Fruit fly (Drosophila melanogaster) whole organism, prepupa: Measurements from ENCODE around the gene CG14515.

ENCODE experiments used
- CG10631 ChIP-seq: fragments of 200-800 bp; sonication (Bioruptor generic); optimal IDR thresholded peaks from 2 replicates; lab custom pipeline; 2016; ENCODE audit warnings: missing biosample characterization, missing genetic modification characterization
- CG10669 ChIP-seq: fragments of 200-800 bp; sonication (Bioruptor generic); optimal IDR thresholded peaks from 3 replicates; lab custom pipeline; 2018; ENCODE audit warnings: missing biosample characterization, mild to moderate bottlenecking, missing genetic modification characterization, moderate library complexity
- CG11294 ChIP-seq: fragments of 200-800 bp; sonication (Bioruptor generic); IDR thresholded peaks from 2 replicates; pipeline ENCODE4 v1.3.6; 2022; ENCODE audit warnings: missing biosample characterization, missing genetic modification characterization
- CG11762 ChIP-seq: fragments of 200-800 bp; sonication (Bioruptor generic); optimal IDR thresholded peaks from 3 replicates; lab custom pipeline; 2016; ENCODE audit warnings: missing biosample characterization, missing genetic modification characterization; ENCODE audit not compliant: insufficient read depth
- CG11902 ChIP-seq: fragments of 200-800 bp; sonication (Bioruptor generic); optimal IDR thresholded peaks from 3 replicates; lab custom pipeline; 2016; ENCODE audit warnings: missing biosample characterization, missing genetic modification characterization
- CG31627 ChIP-seq: fragments of 200-800 bp; sonication (Bioruptor generic); optimal IDR thresholded peaks from 3 replicates; lab custom pipeline; 2016; ENCODE audit warnings: missing biosample characterization, missing genetic modification characterization
- CG32006 ChIP-seq: fragments of 200-800 bp; sonication (Bioruptor generic); optimal IDR thresholded peaks from 3 replicates; lab custom pipeline; 2017; ENCODE audit warnings: missing biosample characterization, mild to moderate bottlenecking, missing genetic modification characterization
- CG34406 ChIP-seq: fragments of 200-800 bp; sonication (Bioruptor generic); optimal IDR thresholded peaks from 3 replicates; lab custom pipeline; 2016; ENCODE audit warnings: missing biosample characterization, missing genetic modification characterization
- CG3919 ChIP-seq: fragments of 200-800 bp; sonication (Bioruptor generic); optimal IDR thresholded peaks from 3 replicates; lab custom pipeline; 2016; ENCODE audit warnings: missing biosample characterization, missing genetic modification characterization
- CG6163 ChIP-seq: fragments of 200-800 bp; sonication (Bioruptor generic); IDR thresholded peaks from 3 replicates; pipeline ENCODE4 v1.3.6; 2022; ENCODE audit warnings: missing biosample characterization, missing genetic modification characterization
- CG6276 ChIP-seq: fragments of 200-800 bp; sonication (Bioruptor generic); optimal IDR thresholded peaks from 2 replicates; lab custom pipeline; 2017; ENCODE audit warnings: missing biosample characterization, mild to moderate bottlenecking, missing genetic modification characterization
- CG6792 ChIP-seq: fragments of 200-800 bp; sonication (Bioruptor generic); optimal IDR thresholded peaks from 3 replicates; lab custom pipeline; 2016; ENCODE audit warnings: missing biosample characterization, missing genetic modification characterization
- CG6808 ChIP-seq: fragments of 200-800 bp; sonication (Bioruptor generic); optimal IDR thresholded peaks from 3 replicates; lab custom pipeline; 2017; ENCODE audit warnings: missing biosample characterization, missing genetic modification characterization, mild to moderate bottlenecking, moderate library complexity, missing genetic modification reagents
- CG6854 ChIP-seq: fragments of 200-800 bp; sonication (Bioruptor generic); optimal IDR thresholded peaks from 2 replicates; lab custom pipeline; 2017; ENCODE audit warnings: missing biosample characterization, mild to moderate bottlenecking, missing genetic modification characterization
- CG7368 ChIP-seq: fragments of 200-800 bp; sonication (Bioruptor generic); optimal IDR thresholded peaks from 3 replicates; lab custom pipeline; 2016; ENCODE audit warnings: missing biosample characterization, missing genetic modification characterization
- CG8119 ChIP-seq: fragments of 200-800 bp; sonication (Bioruptor generic); IDR thresholded peaks from 3 replicates; pipeline ENCODE4 v1.3.6; 2022; ENCODE audit warnings: missing biosample characterization, missing genetic modification characterization
- CG8319 ChIP-seq: fragments of 200-800 bp; sonication (Bioruptor generic); optimal IDR thresholded peaks from 3 replicates; lab custom pipeline; 2016; ENCODE audit warnings: missing biosample characterization, missing genetic modification characterization
- CG8632 ChIP-seq: fragments of 200-800 bp; sonication (Bioruptor generic); optimal IDR thresholded peaks from 3 replicates; lab custom pipeline; 2016; ENCODE audit warnings: missing biosample characterization, missing genetic modification characterization
- Eip75B ChIP-seq: fragments of 200-800 bp; sonication (Bioruptor generic); optimal IDR thresholded peaks from 3 replicates; lab custom pipeline; 2016; ENCODE audit warnings: missing biosample characterization, missing genetic modification characterization
- Eip93F ChIP-seq: fragments of 200-800 bp; sonication (Bioruptor generic); optimal IDR thresholded peaks from 2 replicates; lab custom pipeline; 2016; ENCODE audit warnings: missing biosample characterization, mild to moderate bottlenecking, missing genetic modification characterization
- Ets21C ChIP-seq: fragments of 200-800 bp; sonication (Bioruptor generic); optimal IDR thresholded peaks from 3 replicates; lab custom pipeline; 2016; ENCODE audit warnings: missing biosample characterization, missing genetic modification characterization
- Ets96B ChIP-seq: fragments of 200-800 bp; optimal IDR thresholded peaks from 2 replicates; lab custom pipeline; 2019; ENCODE audit warnings: missing biosample characterization, mild to moderate bottlenecking, missing genetic modification characterization, moderate library complexity
- Gug ChIP-seq: fragments of 200-800 bp; sonication (Bioruptor generic); IDR thresholded peaks from 2 replicates; pipeline ENCODE4 v1.3.6; 2022; ENCODE audit warnings: missing biosample characterization, missing genetic modification characterization
- Hr38 ChIP-seq: sonication (Bioruptor generic); optimal IDR thresholded peaks from 2 replicates; lab custom pipeline; 2016; ENCODE audit warnings: missing biosample characterization, missing genetic modification characterization
- Hr39 ChIP-seq: fragments of 200-800 bp; sonication (Bioruptor generic); optimal IDR thresholded peaks from 2 replicates; lab custom pipeline; 2016; ENCODE audit warnings: missing biosample characterization, missing genetic modification characterization
- Hr4 ChIP-seq: fragments of 200-800 bp; sonication (Bioruptor generic); optimal IDR thresholded peaks from 3 replicates; lab custom pipeline; 2016; ENCODE audit warnings: missing biosample characterization, missing genetic modification characterization
- Lpt ChIP-seq: fragments of 200-800 bp; sonication (Bioruptor generic); optimal IDR thresholded peaks from 3 replicates; lab custom pipeline; 2016; ENCODE audit warnings: missing biosample characterization, missing genetic modification characterization
- Met ChIP-seq: fragments of 200-800 bp; sonication (Bioruptor generic); optimal IDR thresholded peaks from 3 replicates; lab custom pipeline; 2016; ENCODE audit warnings: missing biosample characterization, missing genetic modification characterization
- OdsH ChIP-seq: fragments of 200-800 bp; sonication (Bioruptor generic); optimal IDR thresholded peaks from 3 replicates; lab custom pipeline; 2016; ENCODE audit warnings: missing biosample characterization, missing genetic modification characterization
- Smox ChIP-seq: fragments of 200-800 bp; sonication (Bioruptor generic); optimal IDR thresholded peaks from 3 replicates; lab custom pipeline; 2016; ENCODE audit warnings: missing biosample characterization, missing genetic modification characterization
- Sox102F ChIP-seq: fragments of 200-800 bp; sonication (Bioruptor generic); optimal IDR thresholded peaks from 2 replicates; lab custom pipeline; 2016; ENCODE audit warnings: missing biosample characterization, mild to moderate bottlenecking, missing genetic modification characterization
- Sox14 ChIP-seq: fragments of 200-800 bp; sonication (Bioruptor generic); optimal IDR thresholded peaks from 3 replicates; lab custom pipeline; 2016; ENCODE audit warnings: missing biosample characterization, missing genetic modification characterization
- Sox15 ChIP-seq: fragments of 200-800 bp; sonication (Bioruptor generic); optimal IDR thresholded peaks from 3 replicates; lab custom pipeline; 2016; ENCODE audit warnings: missing biosample characterization, missing genetic modification characterization
- achi ChIP-seq: fragments of 200-800 bp; sonication (Bioruptor generic); optimal IDR thresholded peaks from 3 replicates; lab custom pipeline; 2016; ENCODE audit warnings: missing biosample characterization, missing genetic modification characterization
- acj6 ChIP-seq: fragments of 200-800 bp; sonication (Bioruptor generic); optimal IDR thresholded peaks from 3 replicates; lab custom pipeline; 2016; ENCODE audit warnings: missing biosample characterization, missing genetic modification characterization
- dsx ChIP-seq: fragments of 200-800 bp; optimal IDR thresholded peaks from 3 replicates; lab custom pipeline; 2019; ENCODE audit warnings: missing biosample characterization, mild to moderate bottlenecking, missing genetic modification characterization, moderate library complexity; ENCODE audit not compliant: poor library complexity, severe bottlenecking
- eg ChIP-seq: fragments of 200-800 bp; sonication (Bioruptor generic); IDR thresholded peaks from 3 replicates; pipeline ENCODE4 v1.3.6; 2022; ENCODE audit warnings: missing biosample characterization, missing genetic modification characterization
- esn ChIP-seq: fragments of 200-800 bp; sonication (Bioruptor generic); optimal IDR thresholded peaks from 2 replicates; lab custom pipeline; 2016; ENCODE audit warnings: missing biosample characterization, mild to moderate bottlenecking, missing genetic modification characterization, moderate library complexity
- fd85E ChIP-seq: fragments of 200-800 bp; sonication (Bioruptor generic); optimal IDR thresholded peaks from 3 replicates; lab custom pipeline; 2016; ENCODE audit warnings: missing biosample characterization, missing genetic modification characterization
- fkh ChIP-seq: fragments of 200-800 bp; sonication (Bioruptor generic); optimal IDR thresholded peaks from 3 replicates; lab custom pipeline; 2017; ENCODE audit warnings: missing biosample characterization, mild to moderate bottlenecking, missing genetic modification characterization, moderate library complexity
- lz ChIP-seq: fragments of 200-800 bp; sonication (Bioruptor generic); optimal IDR thresholded peaks from 3 replicates; lab custom pipeline; 2016; ENCODE audit warnings: missing biosample characterization, missing genetic modification characterization
- net ChIP-seq: fragments of 200-800 bp; sonication (Bioruptor generic); optimal IDR thresholded peaks from 3 replicates; lab custom pipeline; 2016; ENCODE audit warnings: missing biosample characterization, missing genetic modification characterization
- pdm3 ChIP-seq: fragments of 200-800 bp; sonication (Bioruptor generic); optimal IDR thresholded peaks from 3 replicates; lab custom pipeline; 2016; ENCODE audit warnings: missing biosample characterization, missing genetic modification characterization
- spab ChIP-seq: fragments of 200-800 bp; sonication (Bioruptor generic); optimal IDR thresholded peaks from 2 replicates; lab custom pipeline; 2017; ENCODE audit warnings: missing biosample characterization, mild to moderate bottlenecking, missing genetic modification characterization, missing genetic modification reagents
- ss ChIP-seq, 2 experiments: fragments of 200-800 bp; sonication (Bioruptor generic); optimal IDR thresholded peaks; 2 replicates in 1 of 2; 3 replicates in 1 of 2; lab custom pipeline; 2017 to 2018; ENCODE audit warnings: mild to moderate bottlenecking in 2 of 2, missing biosample characterization in 2 of 2, missing genetic modification characterization in 2 of 2, moderate library complexity in 1 of 2
- vri ChIP-seq: fragments of 200-800 bp; sonication (Bioruptor generic); optimal IDR thresholded peaks from 3 replicates; lab custom pipeline; 2016; ENCODE audit warnings: missing biosample characterization, mild to moderate bottlenecking, missing genetic modification characterization

The CG14515 gene

DNA sequence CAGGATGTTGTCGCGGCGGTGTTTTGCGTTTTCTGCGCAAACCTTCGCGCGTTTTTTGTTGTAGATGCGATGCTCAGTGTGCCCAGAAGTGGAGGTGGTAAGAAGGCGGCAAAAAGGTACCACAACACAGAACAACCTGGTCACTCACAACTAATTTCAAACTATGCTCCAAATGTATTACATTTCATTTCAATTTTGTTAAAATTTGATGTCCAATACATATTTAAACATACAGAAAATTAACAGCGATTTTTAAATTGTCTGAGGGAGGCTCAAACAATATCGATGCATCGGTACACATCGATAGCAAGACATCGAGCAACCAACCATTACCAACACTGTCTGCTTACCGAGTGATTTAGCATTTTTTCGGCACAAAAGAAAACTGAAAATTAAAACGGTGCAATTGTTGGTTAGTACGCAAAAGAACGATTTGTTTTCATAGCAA lies 44.1 kb upstream of the CG14515 start, which contains the start of the genes Slbp and Rpn2 (continued):
- TF ChIP-seq esn (GFP tag; lab: Kevin White, UChicago) = peak; percentile 64
- TF ChIP-seq CG11294 (GFP tag; lab: Robert Waterston, UW) = no peak
- no peak for TF ChIP-seq dsx (GFP tag; lab: Kevin White, UChicago)
- no peak for TF ChIP-seq OdsH (GFP tag; lab: Kevin White, UChicago)
- peak; percentile 32 for TF ChIP-seq CG3919 (GFP tag; lab: Kevin White, UChicago)
- no peak for TF ChIP-seq Met (GFP tag; lab: Kevin White, UChicago)
- no peak for TF ChIP-seq Hr38 (GFP tag; lab: Kevin White, UChicago)
- TF ChIP-seq Eip75B (GFP tag; lab: Kevin White, UChicago) = peak; percentile 32
- no peak for TF ChIP-seq CG10669
- TF ChIP-seq lz (GFP tag; lab: Kevin White, UChicago) = peak; percentile 49
- no peak for TF ChIP-seq fd85E
- no peak for TF ChIP-seq CG7368 (GFP tag; lab: Kevin White, UChicago)
- no peak for TF ChIP-seq Sox102F (GFP tag; lab: Kevin White, UChicago)
- TF ChIP-seq net (GFP tag; lab: Kevin White, UChicago) = no peak
- no peak for TF ChIP-seq Lpt
- no peak for TF ChIP-seq Sox15 (GFP tag; lab: Kevin White, UChicago)
- peak; percentile 19 for TF ChIP-seq achi (GFP tag; lab: Kevin White, UChicago)
- no peak for TF ChIP-seq Eip93F (GFP tag; lab: Kevin White, UChicago)

dm6 chr3R:29157418-29158398 lies 39.6 kb upstream of the CG14515 start, which contains the start of gene rdog:
rdog (plus strand) TSS chr3R:29158122.
- TF ChIP-seq Hr39 (GFP tag; lab: Kevin White, UChicago) (peak; percentile 89), Ets96B (tag; lab: Kevin White, UChicago) (peak; percentile 52), CG6276 (GFP tag; lab: Kevin White, UChicago) (peak; percentile 67), Hr4 (GFP tag; lab: Kevin White, UChicago) (peak; percentile 88), CG6792 (peak; percentile 88), Gug (peak; percentile 46), Ets21C (GFP tag; lab: Kevin White, UChicago) (peak; percentile 78), CG11902 (GFP tag; lab: Kevin White, UChicago) (peak; percentile 73), esn (GFP tag; lab: Kevin White, UChicago) (peak; percentile 93), dsx (GFP tag; lab: Kevin White, UChicago) (peak; percentile 61), CG34406 (GFP tag; lab: Kevin White, UChicago) (peak; percentile 78), Sox15 (GFP tag; lab: Kevin White, UChicago) (peak; percentile 74), CG31627 (GFP tag; lab: Kevin White, UChicago) (peak; percentile 88), spab (peak; percentile 73), Sox14 (GFP tag; lab: Kevin White, UChicago) (peak; percentile 87), acj6 (GFP tag; lab: Kevin White, UChicago) (peak; percentile 88), CG8632 (GFP tag; lab: Kevin White, UChicago) (peak; percentile 81), Met (GFP tag; lab: Kevin White, UChicago) (peak; percentile 90), vri (peak; percentile 74), eg (GFP tag; lab: Robert Waterston, UW) (peak; percentile 55), CG10669 (peak; percentile 78), CG8119 (peak; percentile 75), CG32006 (GFP tag; lab: Kevin White, UChicago) (peak; percentile 88), CG6163 (GFP tag; lab: Robert Waterston, UW) (no peak), Eip75B (GFP tag; lab: Kevin White, UChicago) (peak; percentile 89), CG6854 (peak; percentile 78), fkh (GFP tag; lab: Kevin White, UChicago) (peak; percentile 40), CG3919 (GFP tag; lab: Kevin White, UChicago) (peak; percentile 87), CG11762 (GFP tag; lab: Kevin White, UChicago) (peak; percentile 74), CG8319 (GFP tag; lab: Kevin White, UChicago) (peak; percentile 86), CG10631 (peak; percentile 85), Sox102F (GFP tag; lab: Kevin White, UChicago) (peak; percentile 90), Smox (GFP tag; lab: Kevin White, UChicago) (peak; percentile 85), CG6808 (peak; percentile 81), pdm3 (GFP tag; lab: Kevin White, UChicago) (peak; percentile 85), net (GFP tag; lab: Kevin White, UChicago) (peak; percentile 78), ss (GFP tag; optimal IDR thresholded peaks at IDR 0.05; lab: Kevin White, UChicago) (peak in 1 of 2 experiments; percentile 85)
